Worm (Caenorhabditis elegans): ENCODE measurements around the gene srlf-19.

srlf-19 gene

ce11 chrV:539040-539510, 33.8 kb downstream of the srlf-19 start, which contains the start of gene nhr-155:
TSS of gene nhr-155 (plus strand) at chrV:539460.
- TF ChIP-seq ama-1 (optimal IDR thresholded peaks at IDR 0.05), result no peak
- TF ChIP-seq nhr-41 (GFP tag; IDR thresholded peaks at IDR 0.05), result no peak
- TF ChIP-seq skn-1 (tag; optimal IDR thresholded peaks at IDR 0.05), result no peak
- no peak for TF ChIP-seq ztf-7 (tag; optimal IDR thresholded peaks at IDR 0.05)
- no peak for TF ChIP-seq spr-1 (tag; optimal IDR thresholded peaks at IDR 0.05)
- no peak for TF ChIP-seq fkh-10 (GFP tag; optimal IDR thresholded peaks at IDR 0.05)
- TF ChIP-seq dmd-9 (GFP tag; IDR thresholded peaks at IDR 0.05), result no peak
- TF ChIP-seq lin-38 (GFP tag; IDR thresholded peaks at IDR 0.05), result no peak
- TF ChIP-seq mdl-1 (tag; optimal IDR thresholded peaks at IDR 0.05), result no peak
- no peak for TF ChIP-seq nhr-111 (GFP tag; optimal IDR thresholded peaks at IDR 0.05)
- TF ChIP-seq dmd-6 (GFP tag; IDR thresholded peaks at IDR 0.05), result no peak
- no peak for TF ChIP-seq nhr-48 (tag; optimal IDR thresholded peaks at IDR 0.05)
- no peak for TF ChIP-seq attf-4 (tag; optimal IDR thresholded peaks at IDR 0.05)
- TF ChIP-seq ztf-11 (tag; optimal IDR thresholded peaks at IDR 0.05), result no peak
- no peak for TF ChIP-seq egl-27 (tag; optimal IDR thresholded peaks at IDR 0.05)
- TF ChIP-seq unc-39 (tag; optimal IDR thresholded peaks at IDR 0.05), result no peak
- TF ChIP-seq F44E2.7 (GFP tag; IDR thresholded peaks at IDR 0.05), result no peak
- TF ChIP-seq F37D6.2 (tag; optimal IDR thresholded peaks at IDR 0.05), result no peak
- no peak for TF ChIP-seq nhr-25 (tag; optimal IDR thresholded peaks at IDR 0.05; ENCODE audit: borderline replicate concordance, insufficient read depth)
- no peak for TF ChIP-seq nhr-77 (tag; optimal IDR thresholded peaks at IDR 0.05)

- TF ChIP-seq mxl-3 (GFP tag; optimal IDR thresholded peaks at IDR 0.05) (no peak), lsy-2 (tag; optimal IDR thresholded peaks at IDR 0.05) (no peak), R02D3.7 (tag; optimal IDR thresholded peaks at IDR 0.05) (no peak), php-3 (GFP tag; IDR thresholded peaks at IDR 0.05) (no peak), ceh-82 (tag; optimal IDR thresholded peaks at IDR 0.05) (no peak), ceh-28 (tag; optimal IDR thresholded peaks at IDR 0.05) (no peak), nhr-41 (GFP tag; IDR thresholded peaks at IDR 0.05) (no peak), hmg-1.1 (GFP tag; IDR thresholded peaks at IDR 0.05) (no peak), hlh-30 (tag; optimal IDR thresholded peaks at IDR 0.05; ENCODE audit: insufficient read depth) (no peak), lin-29 (GFP tag; IDR thresholded peaks at IDR 0.05) (no peak), aly-2 (tag; optimal IDR thresholded peaks at IDR 0.05) (no peak)
Measured at ce11 chrV:541470-541869, 36.2 kb downstream of the srlf-19 start.

ce11 chrV:543169-543568, 37.9 kb downstream of the srlf-19 start, which contains the start of gene C14C6.3:
TSS of gene C14C6.3 (plus strand) at chrV:543469.
- TF ChIP-seq pqm-1 (tag; optimal IDR thresholded peaks at IDR 0.05) (no peak), unc-62 (GFP tag; optimal IDR thresholded peaks at IDR 0.05 in 1 of 2) (peak in 1 of 2 experiments; percentile 5), unc-62 (tag; optimal IDR thresholded peaks at IDR 0.05) (no peak)

ce11 chrV:547980-548379, 42.7 kb downstream of the srlf-19 start, which contains the start of gene C14C6.6:
TSS of gene C14C6.6 (minus strand) at chrV:548080.
- TF ChIP-seq lin-38 (GFP tag; IDR thresholded peaks at IDR 0.05) (no peak), ceh-62 (tag; optimal IDR thresholded peaks at IDR 0.05) (no peak), nhr-111 (GFP tag; optimal IDR thresholded peaks at IDR 0.05) (no peak), nhr-48 (tag; optimal IDR thresholded peaks at IDR 0.05) (no peak), lin-1 (GFP tag; IDR thresholded peaks at IDR 0.05) (no peak), nhr-6 (tag; optimal IDR thresholded peaks at IDR 0.05) (no peak), F44E2.7 (GFP tag; IDR thresholded peaks at IDR 0.05) (no peak), madf-5 (GFP tag; IDR thresholded peaks at IDR 0.05) (no peak), F10B5.3 (tag; optimal IDR thresholded peaks at IDR 0.05) (no peak), ztf-11 (tag; optimal IDR thresholded peaks at IDR 0.05) (no peak), lsy-2 (tag; optimal IDR thresholded peaks at IDR 0.05) (no peak), daf-12 (tag; optimal IDR thresholded peaks at IDR 0.05) (no peak), nhr-237 (tag; optimal IDR thresholded peaks at IDR 0.05) (no peak), lin-29 (GFP tag; IDR thresholded peaks at IDR 0.05) (no peak), dpl-1 (GFP tag; optimal IDR thresholded peaks at IDR 0.05) (no peak), nhr-28 (tag; optimal IDR thresholded peaks at IDR 0.05) (no peak), dmd-6 (GFP tag; IDR thresholded peaks at IDR 0.05) (no peak), zip-11 (GFP tag; IDR thresholded peaks at IDR 0.05) (no peak), hmg-1.1 (GFP tag; IDR thresholded peaks at IDR 0.05) (no peak), ZK546.5 (tag; optimal IDR thresholded peaks at IDR 0.05) (no peak)

All from whole organism, L4 larva.